Fruit fly (Drosophila melanogaster) whole organism, embryonic: ENCODE results near the gene Acsx3.

Experiments used
- CG13775 ChIP-seq: fragments of 200-800 bp; sonication (Bioruptor generic); optimal IDR thresholded peaks from 3 replicates; lab custom pipeline; 2017; ENCODE audit warnings: missing biosample characterization, mild to moderate bottlenecking, missing genetic modification characterization
- CG14014 ChIP-seq: fragments of 200-800 bp; sonication (Bioruptor generic); IDR thresholded peaks from 2 replicates; pipeline ENCODE4 v1.3.6; 2022; ENCODE audit warnings: missing biosample characterization, missing genetic modification characterization
- CG14860 ChIP-seq: fragments of 200-800 bp; sonication (Bioruptor generic); IDR thresholded peaks from 3 replicates; pipeline ENCODE4 v1.3.6; 2022; ENCODE audit warnings: missing biosample characterization, missing genetic modification characterization; ENCODE audit not compliant: partially characterized antibody
- CG17328 ChIP-seq: fragments of 200-800 bp; sonication (Bioruptor generic); IDR thresholded peaks from 2 replicates; pipeline ENCODE4 v1.3.6; 2022; ENCODE audit warnings: missing biosample characterization, missing genetic modification characterization
- CG17359 ChIP-seq: fragments of 200-800 bp; sonication (Bioruptor generic); optimal IDR thresholded peaks from 3 replicates; lab custom pipeline; 2018; ENCODE audit warnings: missing biosample characterization, mild to moderate bottlenecking, missing genetic modification characterization, moderate library complexity
- CG2678 ChIP-seq: fragments of 200-800 bp; sonication (Bioruptor generic); optimal IDR thresholded peaks from 3 replicates; lab custom pipeline; 2019; ENCODE audit warnings: missing biosample characterization, mild to moderate bottlenecking, missing genetic modification characterization, moderate library complexity
- CG3163 ChIP-seq: fragments of 200-800 bp; sonication (Bioruptor generic); optimal IDR thresholded peaks from 3 replicates; lab custom pipeline; 2016; ENCODE audit warnings: missing biosample characterization, missing genetic modification characterization
- CG33213 ChIP-seq: fragments of 200-800 bp; sonication (Bioruptor generic); optimal IDR thresholded peaks from 3 replicates; lab custom pipeline; 2016; ENCODE audit warnings: missing biosample characterization, missing genetic modification characterization
- CG3407 ChIP-seq: fragments of 200-800 bp; sonication (Bioruptor generic); optimal IDR thresholded peaks from 2 replicates; lab custom pipeline; 2018; ENCODE audit warnings: missing biosample characterization, mild to moderate bottlenecking, missing genetic modification characterization
- CG4360 ChIP-seq: fragments of 200-800 bp; sonication (Bioruptor generic); IDR thresholded peaks from 2 replicates; pipeline ENCODE4 v1.3.6; 2022; ENCODE audit warnings: missing biosample characterization, missing genetic modification characterization
- CG4424 ChIP-seq: fragments of 200-800 bp; sonication (Bioruptor generic); optimal IDR thresholded peaks from 3 replicates; lab custom pipeline; 2016; ENCODE audit warnings: missing biosample characterization, missing genetic modification characterization
- CG7928 ChIP-seq: fragments of 200-800 bp; sonication (Bioruptor generic); optimal IDR thresholded peaks from 2 replicates; lab custom pipeline; 2017; ENCODE audit warnings: missing biosample characterization, mild to moderate bottlenecking, missing genetic modification characterization
- CG9727 ChIP-seq: fragments of 200-800 bp; sonication (Bioruptor generic); optimal IDR thresholded peaks from 3 replicates; lab custom pipeline; 2017; ENCODE audit warnings: missing biosample characterization, mild to moderate bottlenecking, missing genetic modification characterization
- CG9797 ChIP-seq: fragments of 200-800 bp; sonication (Bioruptor generic); optimal IDR thresholded peaks from 3 replicates; lab custom pipeline; 2018; ENCODE audit warnings: missing biosample characterization, mild to moderate bottlenecking, missing genetic modification characterization
- Camta ChIP-seq: fragments of 200-800 bp; sonication (Bioruptor generic); optimal IDR thresholded peaks from 2 replicates; lab custom pipeline; 2016; ENCODE audit warnings: missing biosample characterization, missing genetic modification characterization
- Dll ChIP-seq: fragments of 200-800 bp; sonication (Bioruptor generic); IDR thresholded peaks from 4 replicates; pipeline ENCODE4 v1.3.6; 2022; ENCODE audit warnings: missing biosample characterization, missing genetic modification characterization; ENCODE audit not compliant: partially characterized antibody
- HLH54F ChIP-seq: fragments of 200-800 bp; sonication (Bioruptor generic); optimal IDR thresholded peaks from 3 replicates; lab custom pipeline; 2016; ENCODE audit warnings: missing biosample characterization, missing genetic modification characterization
- Hr39 ChIP-seq: fragments of >200 bp; optimal IDR thresholded peaks from 2 replicates; lab custom pipeline; 2017
- Jarid2 ChIP-seq: fragments of 200-800 bp; sonication (Bioruptor generic); optimal IDR thresholded peaks from 3 replicates; lab custom pipeline; 2017; ENCODE audit warnings: mild to moderate bottlenecking, missing biosample characterization, missing genetic modification reagents, missing genetic modification characterization
- Lhr ChIP-seq: fragments of 200-800 bp; sonication (Bioruptor generic); optimal IDR thresholded peaks from 3 replicates; lab custom pipeline; 2017; ENCODE audit warnings: mild to moderate bottlenecking, missing biosample characterization, missing genetic modification reagents, missing genetic modification characterization
- MTF-1 ChIP-seq: fragments of 200-800 bp; sonication (Bioruptor generic); optimal IDR thresholded peaks from 2 replicates; lab custom pipeline; 2018; ENCODE audit warnings: missing biosample characterization, mild to moderate bottlenecking, missing genetic modification characterization, borderline replicate concordance
- Mes4 ChIP-seq: fragments of 200-800 bp; sonication (Bioruptor generic); optimal IDR thresholded peaks from 2 replicates; lab custom pipeline; 2016; ENCODE audit warnings: missing biosample characterization, missing genetic modification characterization
- NC2β ChIP-seq: fragments of 200-800 bp; sonication (Bioruptor generic); optimal IDR thresholded peaks from 2 replicates; lab custom pipeline; 2016; ENCODE audit warnings: missing biosample characterization, missing genetic modification characterization
- Neu2 ChIP-seq: fragments of 200-800 bp; sonication (Bioruptor generic); optimal IDR thresholded peaks from 3 replicates; lab custom pipeline; 2016; ENCODE audit warnings: missing biosample characterization, missing genetic modification characterization, borderline replicate concordance
- abd-A ChIP-seq: fragments of 200-800 bp; sonication (Bioruptor generic); optimal IDR thresholded peaks from 3 replicates; lab custom pipeline; 2019; ENCODE audit warnings: missing biosample characterization, mild to moderate bottlenecking, missing genetic modification characterization, moderate library complexity
- aop ChIP-seq: fragments of 200-800 bp; sonication (Bioruptor generic); IDR thresholded peaks from 2 replicates; pipeline ENCODE4 v1.3.6; 2022; ENCODE audit warnings: missing biosample characterization, missing genetic modification characterization
- ara ChIP-seq: fragments of 200-800 bp; sonication (Bioruptor generic); IDR thresholded peaks from 2 replicates; pipeline ENCODE4 v1.3.6; 2022; ENCODE audit warnings: missing biosample characterization, missing genetic modification characterization
- ash1 ChIP-seq: fragments of 200-800 bp; sonication (Bioruptor generic); optimal IDR thresholded peaks from 2 replicates; lab custom pipeline; 2018; ENCODE audit warnings: missing biosample characterization, mild to moderate bottlenecking, missing genetic modification characterization
- exex ChIP-seq: fragments of 200-800 bp; sonication (Bioruptor generic); optimal IDR thresholded peaks from 4 replicates; lab custom pipeline; 2018; ENCODE audit warnings: missing biosample characterization, mild to moderate bottlenecking, missing genetic modification characterization, moderate library complexity
- maf-S ChIP-seq: fragments of 200-800 bp; sonication (Bioruptor generic); optimal IDR thresholded peaks from 2 replicates; lab custom pipeline; 2016; ENCODE audit warnings: missing biosample characterization, missing genetic modification characterization
- mld ChIP-seq: fragments of 200-800 bp; sonication (Bioruptor generic); IDR thresholded peaks from 3 replicates; pipeline ENCODE4 v1.3.6; 2022; ENCODE audit warnings: missing biosample characterization, missing genetic modification characterization; ENCODE audit not compliant: partially characterized antibody
- org-1 ChIP-seq: fragments of 200-800 bp; sonication (Bioruptor generic); optimal IDR thresholded peaks from 2 replicates; lab custom pipeline; 2017; ENCODE audit warnings: missing biosample characterization, missing genetic modification characterization
- pb ChIP-seq: fragments of 200-800 bp; sonication (Bioruptor generic); optimal IDR thresholded peaks from 3 replicates; lab custom pipeline; 2016; ENCODE audit warnings: missing biosample characterization, missing genetic modification characterization
- pho ChIP-seq: fragments of 200-800 bp; sonication (Bioruptor generic); optimal IDR thresholded peaks from 2 replicates; lab custom pipeline; 2016; ENCODE audit warnings: missing biosample characterization, missing genetic modification characterization
- pnt ChIP-seq: fragments of 200-800 bp; sonication (Bioruptor generic); optimal IDR thresholded peaks from 3 replicates; lab custom pipeline; 2016; ENCODE audit warnings: missing biosample characterization, missing genetic modification characterization
- pros ChIP-seq: fragments of 200-800 bp; sonication (Bioruptor generic); optimal IDR thresholded peaks from 3 replicates; lab custom pipeline; 2019; ENCODE audit warnings: missing biosample characterization, mild to moderate bottlenecking, missing genetic modification characterization, moderate library complexity
- row ChIP-seq: fragments of 200-800 bp; sonication (Bioruptor generic); IDR thresholded peaks from 3 replicates; pipeline ENCODE4 v1.3.6; 2022; ENCODE audit warnings: missing biosample characterization, missing genetic modification characterization
- sqz ChIP-seq: fragments of 200-800 bp; sonication (Bioruptor generic); optimal IDR thresholded peaks from 3 replicates; lab custom pipeline; 2018; ENCODE audit warnings: missing biosample characterization, mild to moderate bottlenecking, missing genetic modification characterization
- tgo ChIP-seq: fragments of 200-800 bp; sonication (Bioruptor generic); IDR thresholded peaks from 3 replicates; pipeline ENCODE4 v1.3.6; 2022; ENCODE audit warnings: missing biosample characterization, missing genetic modification characterization
- tup ChIP-seq: fragments of 200-800 bp; sonication (Bioruptor generic); optimal IDR thresholded peaks from 2 replicates; lab custom pipeline; 2016; ENCODE audit warnings: missing biosample characterization, mild to moderate bottlenecking, missing genetic modification characterization, moderate library complexity
- vvl ChIP-seq: fragments of 200-800 bp; sonication (Bioruptor generic); IDR thresholded peaks from 2 replicates; pipeline ENCODE4 v1.3.6; 2022; ENCODE audit warnings: missing biosample characterization, missing genetic modification characterization

Acsx3 gene

DNA sequence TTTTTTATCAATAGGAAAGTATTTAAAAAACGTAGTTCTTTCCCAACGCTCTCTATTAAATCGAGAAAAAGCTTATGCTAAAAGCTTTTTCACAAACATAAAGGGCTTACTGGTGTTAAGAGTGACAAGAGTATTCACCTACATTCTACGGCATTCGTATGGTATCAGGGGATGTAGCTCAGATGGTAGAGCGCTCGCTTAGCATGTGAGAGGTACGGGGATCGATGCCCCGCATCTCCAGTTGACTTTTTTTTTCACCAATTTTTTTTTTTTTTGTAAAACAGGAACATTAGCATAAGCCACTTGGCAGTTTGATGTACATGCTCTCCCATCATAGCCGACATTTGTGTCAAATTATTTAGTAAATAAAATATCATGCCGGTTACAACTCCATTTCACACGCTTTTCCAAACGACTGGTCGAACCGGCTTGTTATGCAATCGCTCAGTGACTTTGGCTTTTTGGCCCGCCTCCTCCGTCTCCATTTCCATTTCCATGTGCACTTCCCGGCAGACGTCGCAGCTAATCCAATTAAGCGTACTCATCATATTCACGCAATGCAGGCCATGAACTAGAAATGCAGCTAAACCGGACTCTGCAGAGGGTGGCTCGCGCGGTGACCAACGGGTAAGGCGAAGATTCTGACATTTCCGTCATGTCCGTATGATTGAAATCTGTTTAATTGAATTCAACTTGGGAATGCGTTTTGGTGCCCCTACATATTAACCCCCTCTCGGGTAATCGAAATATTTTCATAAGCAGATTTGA lies 9.9 kb downstream of the Acsx3 start (continued):
- TF ChIP-seq ara (GFP tag; lab: Robert Waterston, UW) (no peak), CG17328 (GFP tag; lab: Robert Waterston, UW) (no peak), CG4424 (GFP tag; lab: Kevin White, UChicago) (no peak), CG33213 (GFP tag; lab: Kevin White, UChicago) (no peak), Jarid2 (GFP tag; lab: Kevin White, UChicago) (no peak), CG14860 (GFP tag; lab: Robert Waterston, UW) (peak; percentile 90), pb (GFP tag; lab: Kevin White, UChicago) (no peak), maf-S (GFP tag; lab: Kevin White, UChicago) (no peak), CG17359 (tag; lab: Kevin White, UChicago) (no peak), Lhr (GFP tag; lab: Kevin White, UChicago) (no peak), Neu2 (GFP tag; lab: Kevin White, UChicago) (no peak), CG9727 (GFP tag; lab: Kevin White, UChicago) (no peak), Hr39 (lab: Kevin White, UChicago) (no peak), pho (GFP tag; lab: Kevin White, UChicago) (no peak), pnt (GFP tag; lab: Kevin White, UChicago) (no peak), CG3407 (GFP tag; lab: Kevin White, UChicago) (no peak), abd-A (tag; lab: Kevin White, UChicago) (no peak), vvl (GFP tag; lab: Robert Waterston, UW) (peak; percentile 53; the same call in 1 of the 2 replicates), CG2678 (tag; lab: Kevin White, UChicago) (no peak), exex (tag; lab: Kevin White, UChicago) (no peak), row (GFP tag; lab: Robert Waterston, UW) (no peak), pros (GFP tag; lab: Kevin White, UChicago) (no peak), ash1 (GFP tag; lab: Kevin White, UChicago) (no peak), Dll (peak; percentile 64; the same call in 3 of the 4 replicates), Mes4 (no peak), mld (peak; percentile 95), aop (GFP tag; lab: Robert Waterston, UW) (no peak), NC2β (no peak), CG3163 (GFP tag; lab: Kevin White, UChicago) (no peak), sqz (GFP tag; lab: Kevin White, UChicago) (peak; percentile 48), org-1 (GFP tag; lab: Kevin White, UChicago) (no peak), tgo (GFP tag; lab: Robert Waterston, UW) (no peak), Camta (GFP tag; lab: Kevin White, UChicago) (no peak), MTF-1 (GFP tag; lab: Kevin White, UChicago) (no peak), CG7928 (GFP tag; lab: Kevin White, UChicago) (no peak), CG13775 (GFP tag; lab: Kevin White, UChicago) (no peak), HLH54F (GFP tag; lab: Kevin White, UChicago) (no peak), tup (GFP tag; lab: Kevin White, UChicago) (no peak), CG14014 (GFP tag; lab: Robert Waterston, UW) (no peak), CG4360 (GFP tag; lab: Robert Waterston, UW) (no peak), CG9797 (GFP tag; lab: Kevin White, UChicago) (no peak)
